Fruit fly (Drosophila melanogaster): ENCODE data around the gene CG18622.

Gene CG18622

dm6 chr3R:17014276-17014675, 26.7 kb upstream of the CG18622 start, which contains the start of gene Pxd:
Pxd (plus strand) TSS chr3R:17014576.
- TF ChIP-seq svp (GFP tag) = no peak
- no peak for TF ChIP-seq Hr38 (GFP tag; optimal IDR thresholded peaks at IDR 0.05)
- no peak for TF ChIP-seq Lpt (GFP tag; optimal IDR thresholded peaks at IDR 0.05)
- TF ChIP-seq achi (GFP tag; optimal IDR thresholded peaks at IDR 0.05) = no peak
- no peak for TF ChIP-seq net (GFP tag; optimal IDR thresholded peaks at IDR 0.05)
- no peak for TF ChIP-seq CG1621 (tag; optimal IDR thresholded peaks at IDR 0.05)
- no peak for TF ChIP-seq OdsH (GFP tag; optimal IDR thresholded peaks at IDR 0.05)
- no peak for TF ChIP-seq CG6854 (GFP tag; optimal IDR thresholded peaks at IDR 0.05)
- no peak for TF ChIP-seq CG6792 (GFP tag; optimal IDR thresholded peaks at IDR 0.05)
- TF ChIP-seq salr (GFP tag; optimal IDR thresholded peaks at IDR 0.05) = no peak
- TF ChIP-seq CG7368 (GFP tag; optimal IDR thresholded peaks at IDR 0.05) = no peak
- no peak for TF ChIP-seq ss (GFP tag; optimal IDR thresholded peaks at IDR 0.05)
- TF ChIP-seq CG9139 (GFP tag; optimal IDR thresholded peaks at IDR 0.05) = no peak

- TF ChIP-seq vri (GFP tag; optimal IDR thresholded peaks at IDR 0.05) = peak; percentile 53
- no peak for TF ChIP-seq achi (GFP tag; optimal IDR thresholded peaks at IDR 0.05)
- no peak for TF ChIP-seq topi (GFP tag; optimal IDR thresholded peaks at IDR 0.05)
Measured at dm6 chr3R:17008675-17009022, 21.1 kb upstream of the CG18622 start.

- TF ChIP-seq CG31627 (GFP tag; optimal IDR thresholded peaks at IDR 0.05) = no peak
- TF ChIP-seq svp (GFP tag) = peak; percentile 94
- no peak for TF ChIP-seq cyc (GFP tag; optimal IDR thresholded peaks at IDR 0.05)
- no peak for TF ChIP-seq CG10669 (GFP tag; optimal IDR thresholded peaks at IDR 0.05)
- no peak for TF ChIP-seq CG1621 (tag; optimal IDR thresholded peaks at IDR 0.05)
- TF ChIP-seq CG7368 (GFP tag; optimal IDR thresholded peaks at IDR 0.05) = no peak
- TF ChIP-seq vri (GFP tag; optimal IDR thresholded peaks at IDR 0.05) = peak; percentile 93
- TF ChIP-seq CG8632 (GFP tag; optimal IDR thresholded peaks at IDR 0.05) = no peak
- TF ChIP-seq Smox (GFP tag; optimal IDR thresholded peaks at IDR 0.05) = no peak
- no peak for TF ChIP-seq CG8319 (GFP tag; optimal IDR thresholded peaks at IDR 0.05)
- no peak for TF ChIP-seq OdsH (GFP tag; optimal IDR thresholded peaks at IDR 0.05)
- TF ChIP-seq Eip78C (GFP tag) = peak; percentile 49
- TF ChIP-seq CG9139 (GFP tag; optimal IDR thresholded peaks at IDR 0.05) = no peak
- no peak for TF ChIP-seq spab (GFP tag; optimal IDR thresholded peaks at IDR 0.05)
- TF ChIP-seq CG11294 (GFP tag; IDR thresholded peaks at IDR 0.05) = no peak
- TF ChIP-seq ss (GFP tag; optimal IDR thresholded peaks at IDR 0.05) = no peak
- no peak for TF ChIP-seq CG15336 (GFP tag; IDR thresholded peaks at IDR 0.05)
- TF ChIP-seq CG6792 (GFP tag; optimal IDR thresholded peaks at IDR 0.05) = no peak
- TF ChIP-seq Blimp-1 (GFP tag; optimal IDR thresholded peaks at IDR 0.05) = no peak
- TF ChIP-seq lz (GFP tag; optimal IDR thresholded peaks at IDR 0.05) = no peak
- no peak for TF ChIP-seq CG11762 (GFP tag; optimal IDR thresholded peaks at IDR 0.05; ENCODE audit: insufficient read depth)
- no peak for TF ChIP-seq dac (GFP tag; optimal IDR thresholded peaks at IDR 0.05)
- no peak for TF ChIP-seq CG3919 (GFP tag; optimal IDR thresholded peaks at IDR 0.05)
- TF ChIP-seq Hr38 (GFP tag; optimal IDR thresholded peaks at IDR 0.05) = no peak
Measured at dm6 chr3R:17008018-17008674, 20.6 kb upstream of the CG18622 start, which contains the start of gene CG8907. CG8907 (plus strand) TSS chr3R:17008269.

- no peak for TF ChIP-seq fkh (GFP tag; optimal IDR thresholded peaks at IDR 0.05)
- no peak for TF ChIP-seq fd59A (GFP tag; optimal IDR thresholded peaks at IDR 0.05)
- TF ChIP-seq Sox102F (GFP tag; optimal IDR thresholded peaks at IDR 0.05) = no peak
- TF ChIP-seq CG15336 (GFP tag; IDR thresholded peaks at IDR 0.05) = no peak
Measured at dm6 chr3R:17007336-17007735, 19.8 kb upstream of the CG18622 start.

dm6 chr3R:17003468-17003867, 15.9 kb upstream of the CG18622 start:
- TF ChIP-seq svp (GFP tag) (peak; percentile 39), CG6163 (GFP tag; IDR thresholded peaks at IDR 0.05) (no peak), CG8632 (GFP tag; optimal IDR thresholded peaks at IDR 0.05) (no peak), CG11762 (GFP tag; optimal IDR thresholded peaks at IDR 0.05; ENCODE audit: insufficient read depth) (no peak), Met (GFP tag; optimal IDR thresholded peaks at IDR 0.05) (no peak), Hr38 (GFP tag; optimal IDR thresholded peaks at IDR 0.05) (no peak)

All from whole organism, prepupa.